Worm (Caenorhabditis elegans): ENCODE data around the gene ZK105.8.

ZK105.8 gene

DNA sequence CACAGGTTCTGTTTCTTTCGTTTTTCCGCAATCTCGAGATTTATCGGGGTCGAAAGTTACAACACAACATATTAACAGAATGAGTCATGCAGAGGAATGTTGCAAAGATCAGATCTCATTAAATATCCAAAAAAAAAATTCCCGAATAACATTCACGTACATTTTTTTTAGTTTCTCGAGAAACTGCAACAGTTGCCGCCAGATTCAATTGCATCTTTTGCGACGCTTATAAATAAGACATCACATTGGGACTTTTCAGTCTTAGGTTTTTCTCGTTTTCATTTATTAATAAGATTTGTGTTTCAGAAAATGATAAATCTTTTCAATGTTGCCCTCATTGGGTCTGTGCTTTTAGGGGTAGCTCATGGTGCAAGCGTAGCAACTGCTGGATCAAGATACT is 10.6 kb upstream of the ZK105.8 start, which contains the start of gene ZK105.1:
Gene ZK105.1 (plus strand): TSS at position 301 of the 400 bp plus-strand sequence.
- TF ChIP-seq C06A6.2 (GFP tag; conservative IDR thresholded peaks at IDR 0.05) (no peak), ekl-4 (GFP tag; IDR thresholded peaks at IDR 0.05) (no peak), dpff-1 (tag; optimal IDR thresholded peaks at IDR 0.05) (no peak), bed-2 (GFP tag; IDR thresholded peaks at IDR 0.05) (no peak), ceh-58 (GFP tag; IDR thresholded peaks at IDR 0.05) (no peak), ama-1 (optimal IDR thresholded peaks at IDR 0.05) (no peak), ama-1 (GFP tag; optimal IDR thresholded peaks at IDR 0.05) (no peak), ceh-40 (GFP tag; IDR thresholded peaks at IDR 0.05) (no peak), T26A5.8 (tag; optimal IDR thresholded peaks at IDR 0.05) (no peak), chd-7 (tag; optimal IDR thresholded peaks at IDR 0.05) (no peak), tlf-1 (GFP tag; optimal IDR thresholded peaks at IDR 0.05) (no peak), egl-18 (GFP tag; IDR thresholded peaks at IDR 0.05) (no peak), madf-3 (GFP tag; IDR thresholded peaks at IDR 0.05) (no peak), ceh-100 (GFP tag; IDR thresholded peaks at IDR 0.05) (no peak), bed-1 (GFP tag; IDR thresholded peaks at IDR 0.05) (no peak), K12H6.12 (tag; optimal IDR thresholded peaks at IDR 0.05) (no peak), B0261.1 (tag; optimal IDR thresholded peaks at IDR 0.05) (no peak)

DNA sequence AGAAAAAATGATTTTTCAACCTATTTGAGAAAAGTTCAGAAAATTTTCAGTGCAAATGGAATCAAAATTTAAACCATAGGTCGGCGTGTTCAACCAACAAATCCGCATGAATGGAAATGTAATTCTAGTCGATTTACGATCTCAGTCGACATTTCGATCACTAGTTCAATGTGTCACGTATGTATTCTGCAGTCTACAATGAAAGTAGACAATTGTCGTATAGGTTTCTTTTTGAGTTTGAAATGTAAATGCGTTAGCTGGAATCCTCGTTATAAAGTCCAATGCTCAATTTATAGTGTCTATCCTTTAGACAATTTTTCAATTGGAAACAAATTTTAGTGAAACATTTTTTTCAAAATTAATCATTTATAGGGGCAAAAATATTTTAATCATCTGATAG is 8.3 kb upstream of the ZK105.8 start, which contains the start of gene ZK105.12:
Gene ZK105.12 (minus strand): TSS at position 101 of the 400 bp plus-strand sequence.
- no peak for TF ChIP-seq hlh-26 (GFP tag; conservative IDR thresholded peaks at IDR 0.05)
- TF ChIP-seq egl-44 (GFP tag; IDR thresholded peaks at IDR 0.05): no peak
- TF ChIP-seq B0035.1 (tag; optimal IDR thresholded peaks at IDR 0.05): no peak
- TF ChIP-seq F37B4.10 (GFP tag; IDR thresholded peaks at IDR 0.05): no peak

DNA sequence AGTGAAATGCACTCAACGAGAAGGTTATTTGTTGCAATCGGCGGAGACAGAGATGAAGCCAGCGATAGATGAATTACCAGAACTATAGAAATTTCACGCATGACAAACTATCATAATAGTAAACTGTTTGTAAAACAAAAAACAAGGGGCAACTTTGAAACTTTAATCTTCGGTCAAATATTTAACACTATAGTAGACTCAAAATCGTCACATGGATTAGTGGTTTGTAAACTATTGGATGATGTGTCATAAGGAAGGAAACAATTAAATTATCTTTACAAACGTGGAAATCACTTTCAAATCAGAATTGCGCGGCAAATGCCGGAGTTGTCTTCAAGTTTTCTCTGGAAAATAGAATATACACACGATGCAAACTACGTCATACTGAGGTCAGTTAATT is 6.7 kb upstream of the ZK105.8 start, which contains the start of gene ZK105.5:
Gene ZK105.5 (minus strand): TSS at position 101 of the 400 bp plus-strand sequence.
- TF ChIP-seq lin-35 (GFP tag; optimal IDR thresholded peaks at IDR 0.05) (no peak), mes-4 (tag; optimal IDR thresholded peaks at IDR 0.05) (no peak)

DNA sequence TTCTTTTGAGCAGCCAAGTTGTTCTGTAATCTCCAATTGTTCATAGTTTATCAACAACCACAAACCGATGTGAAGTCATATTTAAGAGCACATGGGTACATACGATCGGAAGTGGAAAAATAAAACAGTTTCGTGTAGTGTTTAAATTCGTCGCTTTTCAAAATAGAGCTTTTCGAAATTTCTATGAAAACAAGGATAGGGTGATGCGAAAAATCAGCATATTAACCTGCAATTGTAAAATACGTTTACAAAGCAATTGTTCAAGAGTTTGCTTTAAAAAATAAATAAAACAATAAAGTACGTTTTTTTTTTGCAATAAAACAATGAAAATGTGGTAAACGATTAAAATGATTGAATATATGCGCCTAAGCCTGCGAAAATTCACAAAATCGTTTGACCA is 2.3 kb upstream of the ZK105.8 start, which contains the start of gene ZK105.14:
Gene ZK105.14 (minus strand): TSS at position 101 of the 400 bp plus-strand sequence.
- TF ChIP-seq snpc-1.3 (tag; optimal IDR thresholded peaks at IDR 0.05; ENCODE audit: insufficient read depth): no peak
- no peak for TF ChIP-seq unc-130 (GFP tag; optimal IDR thresholded peaks at IDR 0.05)
- no peak for TF ChIP-seq Y95B8A.8 (GFP tag; IDR thresholded peaks at IDR 0.05)
- TF ChIP-seq ekl-4 (GFP tag; IDR thresholded peaks at IDR 0.05): no peak
- TF ChIP-seq let-607 (tag; optimal IDR thresholded peaks at IDR 0.05): no peak
- no peak for TF ChIP-seq F10E7.11 (tag; optimal IDR thresholded peaks at IDR 0.05)
- TF ChIP-seq mcd-1 (GFP tag; IDR thresholded peaks at IDR 0.05): no peak
- no peak for TF ChIP-seq nhr-120 (GFP tag; IDR thresholded peaks at IDR 0.05)
- TF ChIP-seq rec-8 (tag; optimal IDR thresholded peaks at IDR 0.05): no peak

DNA sequence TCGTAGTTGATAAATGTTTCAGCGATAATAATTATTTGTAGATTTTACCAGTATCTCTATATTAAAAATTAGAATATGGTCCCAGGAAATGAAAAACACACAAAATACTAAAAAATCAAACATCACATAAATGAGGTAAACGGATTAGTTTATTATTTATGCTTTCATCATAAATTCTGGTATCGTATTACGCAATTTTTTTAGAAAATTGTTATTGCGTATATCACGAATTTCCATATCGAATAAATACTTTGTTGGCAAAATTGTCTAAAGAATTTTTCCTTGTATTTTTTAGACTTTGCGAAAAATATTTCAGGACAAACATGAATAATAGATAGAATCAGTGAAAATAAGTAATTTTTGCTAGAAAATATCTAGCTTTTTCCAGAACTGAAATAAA is 1.9 kb downstream of the ZK105.8 start:
- TF ChIP-seq F52B5.7 (tag; optimal IDR thresholded peaks at IDR 0.05) (no peak), atf-7 (tag; optimal IDR thresholded peaks at IDR 0.05) (no peak), K12H6.12 (tag; optimal IDR thresholded peaks at IDR 0.05) (no peak), nfyb-1 (GFP tag; IDR thresholded peaks at IDR 0.05) (no peak)
